Worm (Caenorhabditis elegans): Measurements from ENCODE around the gene ceh-75.

ceh-75 gene

ce11 chrV:9921288-9921687, at the start of gene ceh-75:
ceh-75 (plus strand) TSS chrV:9921337.
- TF ChIP-seq tbx-37 (GFP tag; conservative IDR thresholded peaks at IDR 0.05) (no peak), sea-1 (GFP tag; conservative IDR thresholded peaks at IDR 0.05) (no peak), aly-1 (tag; optimal IDR thresholded peaks at IDR 0.05) (no peak), hnd-1 (tag; optimal IDR thresholded peaks at IDR 0.05) (no peak), ceh-36 (tag; optimal IDR thresholded peaks at IDR 0.05) (no peak), pes-1 (GFP tag; IDR thresholded peaks at IDR 0.05) (no peak), F13C5.2 (tag; optimal IDR thresholded peaks at IDR 0.05) (no peak), ets-7 (tag; optimal IDR thresholded peaks at IDR 0.05) (no peak), tbx-11 (GFP tag; IDR thresholded peaks at IDR 0.05) (no peak)

- TF ChIP-seq B0310.2 (tag; optimal IDR thresholded peaks at IDR 0.05) (no peak), sea-1 (GFP tag; conservative IDR thresholded peaks at IDR 0.05) (no peak), ceh-13 (GFP tag; optimal IDR thresholded peaks at IDR 0.05) (no peak), tra-4 (tag; optimal IDR thresholded peaks at IDR 0.05) (no peak), scrt-1 (GFP tag; IDR thresholded peaks at IDR 0.05) (no peak), aly-1 (tag; optimal IDR thresholded peaks at IDR 0.05) (no peak), flt-1 (GFP tag; IDR thresholded peaks at IDR 0.05) (no peak), tbx-11 (GFP tag; IDR thresholded peaks at IDR 0.05) (no peak), hmg-4 (GFP tag; optimal IDR thresholded peaks at IDR 0.05) (no peak), F13C5.2 (tag; optimal IDR thresholded peaks at IDR 0.05) (no peak), ceh-36 (tag; optimal IDR thresholded peaks at IDR 0.05) (no peak), hnd-1 (tag; optimal IDR thresholded peaks at IDR 0.05) (no peak), ets-7 (tag; optimal IDR thresholded peaks at IDR 0.05) (no peak), hmbx-1 (tag; optimal IDR thresholded peaks at IDR 0.05) (no peak), ama-1 (optimal IDR thresholded peaks at IDR 0.05) (no peak)
Measured at ce11 chrV:9871339-9871738, 49.8 kb upstream of the ceh-75 start, which contains the start of gene srab-18. srab-18 (minus strand) TSS chrV:9871439.

ce11 chrV:9879404-9879803, 41.7 kb upstream of the ceh-75 start, which contains the start of gene srab-26:
srab-26 (minus strand) TSS chrV:9879504.
- TF ChIP-seq ets-7 (tag; optimal IDR thresholded peaks at IDR 0.05), result no peak
- TF ChIP-seq B0310.2 (tag; optimal IDR thresholded peaks at IDR 0.05), result no peak
- TF ChIP-seq tbx-11 (GFP tag; IDR thresholded peaks at IDR 0.05), result no peak
- no peak for TF ChIP-seq flt-1 (GFP tag; IDR thresholded peaks at IDR 0.05)
- TF ChIP-seq ama-1 (optimal IDR thresholded peaks at IDR 0.05), result no peak
- TF ChIP-seq tbx-37 (GFP tag; conservative IDR thresholded peaks at IDR 0.05), result no peak
- TF ChIP-seq F13C5.2 (tag; optimal IDR thresholded peaks at IDR 0.05), result no peak
- TF ChIP-seq pes-1 (GFP tag; IDR thresholded peaks at IDR 0.05), result no peak
- TF ChIP-seq hmg-4 (GFP tag; optimal IDR thresholded peaks at IDR 0.05), result no peak
- TF ChIP-seq scrt-1 (GFP tag; IDR thresholded peaks at IDR 0.05), result no peak
- TF ChIP-seq aly-1 (tag; optimal IDR thresholded peaks at IDR 0.05), result no peak
- no peak for TF ChIP-seq ceh-36 (tag; optimal IDR thresholded peaks at IDR 0.05)

- TF ChIP-seq tbx-11 (GFP tag; IDR thresholded peaks at IDR 0.05), result no peak
Measured at ce11 chrV:9879867-9880266, 41.3 kb upstream of the ceh-75 start, which contains the start of gene sdz-31. sdz-31 (plus strand) TSS chrV:9880167.

ce11 chrV:9885918-9886488, 35.1 kb upstream of the ceh-75 start, which contains the start of gene clp-9:
clp-9 (minus strand) TSS chrV:9885968.
- no peak for TF ChIP-seq ama-1 (optimal IDR thresholded peaks at IDR 0.05)
- no peak for TF ChIP-seq pes-1 (GFP tag; IDR thresholded peaks at IDR 0.05)
- TF ChIP-seq ceh-36 (tag; optimal IDR thresholded peaks at IDR 0.05), result no peak
- no peak for TF ChIP-seq ceh-13 (GFP tag; optimal IDR thresholded peaks at IDR 0.05)
- TF ChIP-seq B0310.2 (tag; optimal IDR thresholded peaks at IDR 0.05), result no peak
- TF ChIP-seq hnd-1 (tag; optimal IDR thresholded peaks at IDR 0.05), result no peak
- no peak for TF ChIP-seq hmbx-1 (tag; optimal IDR thresholded peaks at IDR 0.05)
- TF ChIP-seq tra-4 (tag; optimal IDR thresholded peaks at IDR 0.05), result no peak
- TF ChIP-seq scrt-1 (GFP tag; IDR thresholded peaks at IDR 0.05), result no peak
- no peak for TF ChIP-seq flt-1 (GFP tag; IDR thresholded peaks at IDR 0.05)
- TF ChIP-seq tbx-37 (GFP tag; conservative IDR thresholded peaks at IDR 0.05), result no peak
- TF ChIP-seq ets-7 (tag; optimal IDR thresholded peaks at IDR 0.05), result no peak
- no peak for TF ChIP-seq tbx-11 (GFP tag; IDR thresholded peaks at IDR 0.05)
- no peak for TF ChIP-seq aly-1 (tag; optimal IDR thresholded peaks at IDR 0.05)
- no peak for TF ChIP-seq F13C5.2 (tag; optimal IDR thresholded peaks at IDR 0.05)
- no peak for TF ChIP-seq hmg-4 (GFP tag; optimal IDR thresholded peaks at IDR 0.05)

- no peak for TF ChIP-seq ama-1 (optimal IDR thresholded peaks at IDR 0.05)
- no peak for TF ChIP-seq ceh-13 (GFP tag; optimal IDR thresholded peaks at IDR 0.05)
- no peak for TF ChIP-seq ceh-36 (tag; optimal IDR thresholded peaks at IDR 0.05)
- no peak for TF ChIP-seq flt-1 (GFP tag; IDR thresholded peaks at IDR 0.05)
- TF ChIP-seq aly-1 (tag; optimal IDR thresholded peaks at IDR 0.05), result no peak
- no peak for TF ChIP-seq F13C5.2 (tag; optimal IDR thresholded peaks at IDR 0.05)
- TF ChIP-seq scrt-1 (GFP tag; IDR thresholded peaks at IDR 0.05), result no peak
- no peak for TF ChIP-seq pes-1 (GFP tag; IDR thresholded peaks at IDR 0.05)
Measured at ce11 chrV:9889629-9890028, 31.5 kb upstream of the ceh-75 start, which contains the start of gene fshr-1. fshr-1 (plus strand) TSS chrV:9889837.

- TF ChIP-seq B0310.2 (tag; optimal IDR thresholded peaks at IDR 0.05), result no peak
Measured at ce11 chrV:9899278-9899677, 21.9 kb upstream of the ceh-75 start, which contains the start of gene egl-47. egl-47 (plus strand) TSS chrV:9899578.

ce11 chrV:9901119-9901518, 20.0 kb upstream of the ceh-75 start:
- no peak for TF ChIP-seq ets-7 (tag; optimal IDR thresholded peaks at IDR 0.05)
- no peak for TF ChIP-seq ama-1 (optimal IDR thresholded peaks at IDR 0.05)
- TF ChIP-seq hmg-4 (GFP tag; optimal IDR thresholded peaks at IDR 0.05), result no peak
- TF ChIP-seq hmbx-1 (tag; optimal IDR thresholded peaks at IDR 0.05), result no peak
- no peak for TF ChIP-seq pes-1 (GFP tag; IDR thresholded peaks at IDR 0.05)
- no peak for TF ChIP-seq hnd-1 (tag; optimal IDR thresholded peaks at IDR 0.05)
- TF ChIP-seq scrt-1 (GFP tag; IDR thresholded peaks at IDR 0.05), result no peak
- no peak for TF ChIP-seq aly-1 (tag; optimal IDR thresholded peaks at IDR 0.05)
- TF ChIP-seq tra-4 (tag; optimal IDR thresholded peaks at IDR 0.05), result no peak
- no peak for TF ChIP-seq ceh-13 (GFP tag; optimal IDR thresholded peaks at IDR 0.05)
- no peak for TF ChIP-seq flt-1 (GFP tag; IDR thresholded peaks at IDR 0.05)
- TF ChIP-seq tbx-37 (GFP tag; conservative IDR thresholded peaks at IDR 0.05), result no peak
- no peak for TF ChIP-seq sea-1 (GFP tag; conservative IDR thresholded peaks at IDR 0.05)
- no peak for TF ChIP-seq tbx-11 (GFP tag; IDR thresholded peaks at IDR 0.05)
- no peak for TF ChIP-seq ceh-36 (tag; optimal IDR thresholded peaks at IDR 0.05)
- no peak for TF ChIP-seq B0310.2 (tag; optimal IDR thresholded peaks at IDR 0.05)
- no peak for TF ChIP-seq F13C5.2 (tag; optimal IDR thresholded peaks at IDR 0.05)

Measured in whole organism, early embryonic.